Worm (Caenorhabditis elegans) whole organism, L4/young adult: Measurements from ENCODE around the gene R11H6.2.

Source experiments
- W03F9.2 ChIP-seq: fragments of 150-350 bp; optimal IDR thresholded peaks from 2 replicates; lab custom pipeline; 2014; ENCODE audit warnings: missing biosample characterization, missing genetic modification characterization
- dao-5 ChIP-seq: sonication (generic microtip); optimal IDR thresholded peaks from 2 replicates; lab custom pipeline; 2016; ENCODE audit warnings: missing genotype, missing genetic modification characterization, moderate library complexity, missing compliant biosample characterization
- him-1 ChIP-seq: sonication (generic microtip); optimal IDR thresholded peaks from 2 replicates; lab custom pipeline; 2016; ENCODE audit warnings: missing genotype, missing genetic modification reagents, missing genetic modification characterization, missing compliant biosample characterization

ce11 chrV:14548510-14548909 is 49.3 kb upstream of the R11H6.2 start:
- no peak for TF ChIP-seq W03F9.2
- no peak for TF ChIP-seq dao-5 (tag; lab: Kevin White, UChicago)
- no peak for TF ChIP-seq him-1 (tag; lab: Kevin White, UChicago)
